Worm (Caenorhabditis elegans): ENCODE measurements around the gene Y46D2A.1.

Y46D2A.1 gene

DNA sequence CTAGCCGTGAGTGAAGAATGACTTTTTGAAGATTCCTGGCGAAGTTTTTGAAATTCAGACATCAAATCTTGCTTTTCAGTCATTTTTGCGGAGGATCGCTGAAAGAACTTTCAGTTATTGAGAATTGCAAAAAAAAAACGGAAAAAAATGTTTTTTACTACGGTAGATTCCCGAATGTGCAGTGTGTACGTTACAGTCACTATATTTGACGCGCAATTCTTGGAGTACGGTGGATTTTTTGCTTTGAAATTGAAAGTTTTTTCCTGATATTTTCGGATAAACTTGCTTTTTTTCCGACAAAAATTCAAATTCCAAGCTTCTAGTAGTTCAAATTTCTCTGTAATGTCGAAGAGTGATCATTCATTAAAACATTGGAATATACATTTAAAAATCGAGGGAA lies 19.6 kb downstream of the Y46D2A.1 start, which contains the start of gene F14D2.11:
TSS of gene F14D2.11 (minus strand) at position 101 of the 400 bp plus-strand sequence.
- no peak for TF ChIP-seq nhr-11 (tag; optimal IDR thresholded peaks at IDR 0.05)
- no peak for TF ChIP-seq snpc-4 (tag; optimal IDR thresholded peaks at IDR 0.05)
- TF ChIP-seq alr-1 (tag; optimal IDR thresholded peaks at IDR 0.05) = no peak
- TF ChIP-seq lin-11 (tag; optimal IDR thresholded peaks at IDR 0.05) = no peak
- TF ChIP-seq mdl-1 (tag; optimal IDR thresholded peaks at IDR 0.05) = no peak
- no peak for TF ChIP-seq R02D3.7 (tag; optimal IDR thresholded peaks at IDR 0.05)
- no peak for TF ChIP-seq ama-1 (optimal IDR thresholded peaks at IDR 0.05)

DNA sequence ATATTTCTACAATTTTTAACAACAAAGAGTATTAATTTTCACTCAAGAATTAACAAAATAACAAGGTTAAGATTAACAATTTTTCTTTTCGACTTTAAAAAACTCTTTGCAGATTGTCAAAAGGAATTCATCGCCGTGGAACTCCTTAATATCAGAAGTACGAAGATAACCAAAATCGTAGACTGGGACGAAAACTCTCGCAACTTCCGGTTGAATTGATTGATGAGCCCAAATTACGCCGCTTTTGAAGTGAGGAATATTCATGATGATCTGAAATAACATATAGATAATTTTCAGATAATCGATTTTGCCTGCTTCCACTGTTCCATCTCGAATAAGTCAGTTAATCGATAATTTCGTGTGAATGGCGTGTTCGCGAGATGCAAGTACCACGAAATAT lies 21.4 kb downstream of the Y46D2A.1 start, which contains the start of gene F14D2.15:
TSS of gene F14D2.15 (minus strand) at position 101 of the 400 bp plus-strand sequence.
- no peak for TF ChIP-seq lin-11 (tag; optimal IDR thresholded peaks at IDR 0.05)
- no peak for TF ChIP-seq nhr-6 (tag; optimal IDR thresholded peaks at IDR 0.05)
- TF ChIP-seq nhr-23 (tag; optimal IDR thresholded peaks at IDR 0.05) = no peak
- TF ChIP-seq nhr-12 (tag; optimal IDR thresholded peaks at IDR 0.05) = no peak
- TF ChIP-seq ZK546.5 (tag; optimal IDR thresholded peaks at IDR 0.05) = no peak
- no peak for TF ChIP-seq ztf-4 (tag; optimal IDR thresholded peaks at IDR 0.05)
- TF ChIP-seq dmd-4 (tag; optimal IDR thresholded peaks at IDR 0.05) = no peak
- TF ChIP-seq zag-1 (tag; optimal IDR thresholded peaks at IDR 0.05) = no peak
- TF ChIP-seq nhr-21 (tag; optimal IDR thresholded peaks at IDR 0.05) = no peak
- no peak for TF ChIP-seq lin-13 (GFP tag; optimal IDR thresholded peaks at IDR 0.05)
- TF ChIP-seq elt-1 (tag; optimal IDR thresholded peaks at IDR 0.05) = no peak
- no peak for TF ChIP-seq sem-4 (tag; optimal IDR thresholded peaks at IDR 0.05)

DNA sequence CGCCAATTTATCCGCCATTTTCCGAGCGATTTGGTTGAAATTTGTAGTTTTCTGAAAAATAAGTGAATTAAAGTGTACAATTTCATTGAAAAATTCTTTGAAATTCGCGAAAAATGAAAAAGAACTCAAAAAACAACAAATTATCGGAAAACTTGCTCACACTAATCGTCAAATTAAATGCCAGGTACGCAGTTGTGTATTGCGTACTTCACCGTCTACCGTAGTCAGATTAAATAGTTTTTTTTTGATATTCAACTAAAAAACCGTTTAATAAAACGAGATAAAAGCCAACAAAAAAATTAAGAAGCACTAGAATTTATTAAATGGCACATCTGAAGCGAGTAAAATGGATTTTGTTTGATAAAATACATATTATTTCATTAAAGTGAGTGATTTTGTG lies 22.6 kb downstream of the Y46D2A.1 start, which contains the start of gene bath-28:
TSS of gene bath-28 (minus strand) at position 51 of the 400 bp plus-strand sequence.
- no peak for TF ChIP-seq elt-1 (tag; optimal IDR thresholded peaks at IDR 0.05)
- no peak for TF ChIP-seq lsy-2 (tag; optimal IDR thresholded peaks at IDR 0.05)
- no peak for TF ChIP-seq ceh-82 (tag; optimal IDR thresholded peaks at IDR 0.05)
- no peak for TF ChIP-seq ztf-11 (tag; optimal IDR thresholded peaks at IDR 0.05)
- no peak for TF ChIP-seq nhr-25 (tag; optimal IDR thresholded peaks at IDR 0.05)
- TF ChIP-seq sma-9 (GFP tag; optimal IDR thresholded peaks at IDR 0.05) = no peak
- no peak for TF ChIP-seq sma-9 (tag; optimal IDR thresholded peaks at IDR 0.05)
- no peak for TF ChIP-seq nhr-10 (tag; optimal IDR thresholded peaks at IDR 0.05)
- TF ChIP-seq dmd-4 (tag; optimal IDR thresholded peaks at IDR 0.05) = no peak
- TF ChIP-seq elt-3 (tag; optimal IDR thresholded peaks at IDR 0.05) = no peak
- TF ChIP-seq unc-55 (GFP tag; optimal IDR thresholded peaks at IDR 0.05) = no peak
- no peak for TF ChIP-seq zag-1 (tag; optimal IDR thresholded peaks at IDR 0.05)
- TF ChIP-seq ztf-4 (tag; optimal IDR thresholded peaks at IDR 0.05) = no peak
- TF ChIP-seq unc-62 (GFP tag; optimal IDR thresholded peaks at IDR 0.05) = no peak
- TF ChIP-seq C34F6.9 (tag; optimal IDR thresholded peaks at IDR 0.05) = no peak

DNA sequence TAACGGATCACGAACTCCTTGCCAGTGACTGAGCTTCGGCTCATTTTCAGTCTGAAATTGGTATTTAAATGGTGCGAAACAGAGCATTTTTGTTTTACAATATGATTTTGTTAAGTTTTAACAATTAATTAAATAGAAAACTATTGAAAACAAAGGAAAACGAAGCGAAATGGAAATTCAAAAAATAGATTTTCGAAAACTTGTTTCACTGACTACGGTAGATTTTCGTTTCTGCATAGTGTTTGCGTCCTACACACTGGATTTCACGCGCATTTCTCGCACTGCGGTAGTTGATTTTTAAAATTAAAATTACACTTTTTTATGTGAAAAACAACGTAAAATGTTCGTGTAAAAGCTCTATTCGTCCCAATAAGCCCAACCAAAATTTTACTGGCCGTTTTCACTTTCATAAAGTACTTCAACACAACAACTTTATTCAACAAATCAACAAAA lies 24.0 kb downstream of the Y46D2A.1 start, which contains the start of gene bath-30:
TSS of gene bath-30 (minus strand) at position 51 of the 453 bp plus-strand sequence.
- TF ChIP-seq alr-1 (tag; optimal IDR thresholded peaks at IDR 0.05) (no peak), aly-2 (tag; optimal IDR thresholded peaks at IDR 0.05) (no peak), R02D3.7 (tag; optimal IDR thresholded peaks at IDR 0.05) (no peak), nhr-237 (tag; optimal IDR thresholded peaks at IDR 0.05) (no peak), sma-9 (GFP tag; optimal IDR thresholded peaks at IDR 0.05) (no peak), sma-9 (tag; optimal IDR thresholded peaks at IDR 0.05) (no peak), snpc-4 (tag; optimal IDR thresholded peaks at IDR 0.05) (no peak), gmeb-1 (tag; optimal IDR thresholded peaks at IDR 0.05) (no peak)

DNA sequence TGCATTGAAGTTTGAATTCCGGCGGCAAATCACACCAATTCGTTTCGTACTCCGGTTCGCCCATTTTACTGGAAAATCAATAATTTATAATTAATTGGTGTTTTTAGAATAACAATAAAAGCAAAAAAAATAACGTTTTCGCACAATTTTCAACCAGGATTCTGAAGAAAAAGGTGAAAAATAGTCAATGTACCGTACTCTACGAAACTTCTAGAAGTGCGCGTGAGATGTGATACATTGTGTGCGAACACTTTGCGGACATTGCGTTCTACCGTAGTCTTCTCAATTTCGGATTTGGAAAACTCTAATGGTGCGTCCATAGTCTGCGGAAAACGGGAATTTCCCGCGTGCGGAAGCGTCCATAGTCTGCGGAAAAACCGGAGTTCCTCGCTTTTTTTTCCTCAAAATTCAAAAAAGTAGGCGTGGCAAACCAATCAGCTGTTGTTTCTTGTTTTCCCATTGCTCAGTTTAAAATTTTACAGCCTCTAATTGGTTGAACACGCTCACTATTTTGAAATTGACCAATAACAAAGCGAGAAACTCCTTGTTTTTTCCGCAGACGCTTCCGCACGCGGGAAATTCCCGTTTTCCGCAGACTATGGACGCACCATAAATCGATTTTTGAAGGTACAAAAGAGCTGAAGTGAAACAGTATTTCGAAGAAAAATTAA lies 25.7 kb downstream of the Y46D2A.1 start, which contains the start of the genes F14D2.14 and bath-29:
TSS of gene F14D2.14 (minus strand) at position 51 of the 671 bp plus-strand sequence.
TSS of gene bath-29 (plus strand) at position 621 of the 671 bp plus-strand sequence.
- TF ChIP-seq nhr-25 (tag; optimal IDR thresholded peaks at IDR 0.05) = no peak
- no peak for TF ChIP-seq nhr-21 (tag; optimal IDR thresholded peaks at IDR 0.05)
- no peak for TF ChIP-seq alr-1 (tag; optimal IDR thresholded peaks at IDR 0.05)
- no peak for TF ChIP-seq mbf-1 (tag; optimal IDR thresholded peaks at IDR 0.05)
- no peak for TF ChIP-seq mdl-1 (tag; optimal IDR thresholded peaks at IDR 0.05)
- TF ChIP-seq ZK546.5 (tag; optimal IDR thresholded peaks at IDR 0.05) = no peak
- no peak for TF ChIP-seq unc-39 (tag; optimal IDR thresholded peaks at IDR 0.05)
- no peak for TF ChIP-seq ama-1 (optimal IDR thresholded peaks at IDR 0.05)
- no peak for TF ChIP-seq fos-1 (tag; optimal IDR thresholded peaks at IDR 0.05)
- no peak for TF ChIP-seq zag-1 (tag; optimal IDR thresholded peaks at IDR 0.05)

All from whole organism, L2 larva.